Worm (Caenorhabditis elegans): ENCODE data around the gene srh-40.
A peak's percentile ranks its signal among the peaks of the same experiment; 100 is the strongest.

Gene srh-40

DNA sequence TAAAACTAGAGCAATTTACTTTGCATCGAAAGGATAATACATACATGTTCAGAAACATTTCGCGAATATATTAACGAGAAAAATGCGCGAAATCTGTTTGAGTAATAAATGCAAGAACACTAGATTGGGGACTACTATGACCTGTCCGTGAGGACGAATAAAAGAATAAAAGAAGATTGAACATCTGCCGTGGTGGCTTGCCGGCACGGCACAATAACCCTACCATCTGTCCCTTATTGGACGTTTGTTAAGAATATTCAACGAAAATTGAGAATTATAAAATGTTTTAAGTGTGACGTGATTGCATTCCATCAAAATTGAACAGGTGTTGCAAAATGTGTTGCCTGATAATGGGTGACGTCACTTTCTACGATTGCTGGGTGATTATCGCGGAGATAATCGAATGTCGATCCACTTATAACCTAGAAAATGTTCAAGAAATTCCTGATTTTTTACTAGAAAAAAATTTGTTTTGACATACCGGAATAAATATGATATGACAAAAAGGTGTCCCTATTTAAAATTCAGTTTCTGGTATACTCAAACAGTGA is 5.1 kb upstream of the srh-40 start:
- TF ChIP-seq efl-1 (optimal IDR thresholded peaks at IDR 0.05): no peak
- TF ChIP-seq efl-1 (GFP tag; optimal IDR thresholded peaks at IDR 0.05 in 1 of 2): peak in 1 of 2 experiments; percentile 73
- TF ChIP-seq sptf-1 (tag; optimal IDR thresholded peaks at IDR 0.05): no peak
- TF ChIP-seq sup-37 (GFP tag; optimal IDR thresholded peaks at IDR 0.05): no peak
- peak; percentile 29 for TF ChIP-seq blmp-1 (tag; optimal IDR thresholded peaks at IDR 0.05)

DNA sequence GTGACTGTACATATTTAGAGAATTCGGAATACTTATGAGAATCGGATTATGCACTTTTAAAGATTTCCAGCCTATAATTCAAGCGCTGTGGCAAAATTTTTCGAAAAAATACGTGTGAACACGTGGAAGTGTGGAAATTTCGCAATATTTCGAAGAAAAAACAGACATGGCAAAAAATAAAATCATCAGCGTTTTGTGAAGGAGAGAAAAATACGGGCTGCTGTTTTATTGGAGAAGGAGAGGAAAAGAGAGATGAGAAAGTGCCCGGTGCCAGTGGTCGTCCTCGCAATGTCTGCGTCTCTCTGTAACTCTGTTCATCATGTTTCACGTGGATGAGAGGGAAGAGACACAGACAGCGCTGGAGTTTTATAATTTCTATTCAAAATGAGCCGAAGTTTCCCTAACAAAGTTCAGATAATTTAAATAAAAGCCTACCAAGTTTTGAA is 4.6 kb upstream of the srh-40 start:
- TF ChIP-seq snu-23 (GFP tag; optimal IDR thresholded peaks at IDR 0.05): peak; percentile 85
- peak; percentile 83 for TF ChIP-seq rnt-1 (tag; optimal IDR thresholded peaks at IDR 0.05)
- TF ChIP-seq alr-1 (tag; optimal IDR thresholded peaks at IDR 0.05; ENCODE audit: borderline replicate concordance): no peak
- TF ChIP-seq mef-2 (tag; optimal IDR thresholded peaks at IDR 0.05): no peak
- TF ChIP-seq nhr-11 (tag; optimal IDR thresholded peaks at IDR 0.05): no peak
- TF ChIP-seq tlp-1 (tag; optimal IDR thresholded peaks at IDR 0.05): no peak
- TF ChIP-seq aly-2 (tag; optimal IDR thresholded peaks at IDR 0.05): peak; percentile 90
- peak; percentile 35 for TF ChIP-seq isw-1 (GFP tag; IDR thresholded peaks at IDR 0.05)
- peak; percentile 7 for TF ChIP-seq egl-13 (tag; optimal IDR thresholded peaks at IDR 0.05)
- no peak for TF ChIP-seq fkh-4 (tag; optimal IDR thresholded peaks at IDR 0.05; ENCODE audit: borderline replicate concordance)
- peak in 1 of 2 experiments; percentile 38 for TF ChIP-seq egl-27 (tag; optimal IDR thresholded peaks at IDR 0.05)
- peak in 1 of 2 experiments; percentile 90 for TF ChIP-seq mdl-1 (tag; optimal IDR thresholded peaks at IDR 0.05)
- peak; percentile 90 for TF ChIP-seq skn-1 (tag; optimal IDR thresholded peaks at IDR 0.05)
- TF ChIP-seq jun-1 (tag; optimal IDR thresholded peaks at IDR 0.05): peak; percentile 58
- TF ChIP-seq aha-1 (tag; optimal IDR thresholded peaks at IDR 0.05): no peak
- peak; percentile 53 for TF ChIP-seq elt-2 (tag; optimal IDR thresholded peaks at IDR 0.05)
- TF ChIP-seq dpl-1 (GFP tag; optimal IDR thresholded peaks at IDR 0.05): peak; percentile 43 to 66 (median 62)
- no peak for TF ChIP-seq pqm-1 (tag; optimal IDR thresholded peaks at IDR 0.05)
- TF ChIP-seq lsy-2 (tag; optimal IDR thresholded peaks at IDR 0.05): peak; percentile 69 to 79
- peak in 1 of 2 experiments; percentile 39 for TF ChIP-seq ztf-11 (tag; optimal IDR thresholded peaks at IDR 0.05)
- TF ChIP-seq nhr-84 (tag; optimal IDR thresholded peaks at IDR 0.05): no peak
- TF ChIP-seq ztf-4 (tag; optimal IDR thresholded peaks at IDR 0.05): peak; percentile 61
- TF ChIP-seq sptf-1 (tag; optimal IDR thresholded peaks at IDR 0.05): no peak
- TF ChIP-seq nhr-71 (tag; optimal IDR thresholded peaks at IDR 0.05): peak; percentile 86
- TF ChIP-seq nhr-28 (tag; optimal IDR thresholded peaks at IDR 0.05): no peak
- peak; percentile 74 for TF ChIP-seq lin-13 (GFP tag; optimal IDR thresholded peaks at IDR 0.05)
- TF ChIP-seq ets-5 (GFP tag; IDR thresholded peaks at IDR 0.05): no peak
- TF ChIP-seq hlh-4 (tag; optimal IDR thresholded peaks at IDR 0.05): no peak
- TF ChIP-seq dsc-1 (tag; optimal IDR thresholded peaks at IDR 0.05): peak; percentile 51
- TF ChIP-seq zag-1 (tag; optimal IDR thresholded peaks at IDR 0.05): no peak
- peak; percentile 90 for TF ChIP-seq lin-14 (GFP tag; optimal IDR thresholded peaks at IDR 0.05)
- peak; percentile 79 for TF ChIP-seq nhr-47 (tag; optimal IDR thresholded peaks at IDR 0.05)
- TF ChIP-seq C34B4.2 (tag; optimal IDR thresholded peaks at IDR 0.05): no peak
- TF ChIP-seq ces-1 (GFP tag; optimal IDR thresholded peaks at IDR 0.05): no peak
- TF ChIP-seq grh-1 (GFP tag; IDR thresholded peaks at IDR 0.05): no peak
- no peak for TF ChIP-seq unc-30 (tag; optimal IDR thresholded peaks at IDR 0.05)
- no peak for TF ChIP-seq sup-37 (GFP tag; optimal IDR thresholded peaks at IDR 0.05)
- TF ChIP-seq hlh-17 (GFP tag; optimal IDR thresholded peaks at IDR 0.05; ENCODE audit: borderline replicate concordance): no peak
- peak; percentile 47; the same call in 1 of the 2 replicates for TF ChIP-seq mab-9 (GFP tag; IDR thresholded peaks at IDR 0.05)
- no peak for TF ChIP-seq C04F5.9 (tag; optimal IDR thresholded peaks at IDR 0.05)
- TF ChIP-seq efl-3 (GFP tag; optimal IDR thresholded peaks at IDR 0.05): no peak
- no peak for TF ChIP-seq lir-3 (tag; optimal IDR thresholded peaks at IDR 0.05; ENCODE audit: poor library complexity)
- peak; percentile 13 for TF ChIP-seq lin-39 (tag; optimal IDR thresholded peaks at IDR 0.05)
- peak; percentile 89 for TF ChIP-seq nhr-19 (GFP tag; conservative IDR thresholded peaks at IDR 0.05)
- peak; percentile 30 for TF ChIP-seq C16A3.4 (tag; optimal IDR thresholded peaks at IDR 0.05)
- no peak for TF ChIP-seq nhr-76 (tag; optimal IDR thresholded peaks at IDR 0.05)
- peak; percentile 69 for TF ChIP-seq pax-3 (tag; optimal IDR thresholded peaks at IDR 0.05)
